Worm (Caenorhabditis elegans): ENCODE measurements around the gene upb-1.

ce11 chrII:6283074-6283473 lies 6.8 kb downstream of the upb-1 start, which contains the start of gene F13H8.1:
- TF ChIP-seq lin-14 (GFP tag; optimal IDR thresholded peaks at IDR 0.05): no peak
- TF ChIP-seq snpc-4 (tag; optimal IDR thresholded peaks at IDR 0.05): no peak
- TF ChIP-seq nhr-76 (tag; optimal IDR thresholded peaks at IDR 0.05): no peak
- no peak for TF ChIP-seq nhr-47 (tag; optimal IDR thresholded peaks at IDR 0.05)
- TF ChIP-seq dpl-1 (GFP tag; optimal IDR thresholded peaks at IDR 0.05): no peak
- TF ChIP-seq skn-1 (tag; optimal IDR thresholded peaks at IDR 0.05): no peak
- TF ChIP-seq zag-1 (tag; optimal IDR thresholded peaks at IDR 0.05): no peak
- no peak for TF ChIP-seq nhr-28 (tag; optimal IDR thresholded peaks at IDR 0.05)
- TF ChIP-seq mep-1 (tag; optimal IDR thresholded peaks at IDR 0.05): no peak
- TF ChIP-seq nhr-12 (tag; optimal IDR thresholded peaks at IDR 0.05): no peak
- TF ChIP-seq nhr-11 (tag; optimal IDR thresholded peaks at IDR 0.05): no peak
- no peak for TF ChIP-seq ztf-11 (tag; optimal IDR thresholded peaks at IDR 0.05)
- TF ChIP-seq lir-3 (tag; optimal IDR thresholded peaks at IDR 0.05; ENCODE audit: poor library complexity): no peak
